Worm (Caenorhabditis elegans): ENCODE measurements around the gene F40G12.7.

- TF ChIP-seq nhr-111 (GFP tag; optimal IDR thresholded peaks at IDR 0.05) (no peak), lin-15B (tag; optimal IDR thresholded peaks at IDR 0.05) (no peak), tag-97 (GFP tag; IDR thresholded peaks at IDR 0.05) (no peak), fkh-10 (GFP tag; optimal IDR thresholded peaks at IDR 0.05) (no peak), snpc-4 (tag; optimal IDR thresholded peaks at IDR 0.05) (no peak), skn-1 (tag; optimal IDR thresholded peaks at IDR 0.05) (no peak), fos-1 (tag; optimal IDR thresholded peaks at IDR 0.05) (no peak), gei-8 (GFP tag; optimal IDR thresholded peaks at IDR 0.05) (no peak), egl-27 (tag; optimal IDR thresholded peaks at IDR 0.05) (no peak), lin-39 (tag; optimal IDR thresholded peaks at IDR 0.05) (no peak), lin-1 (GFP tag; IDR thresholded peaks at IDR 0.05) (no peak), lin-13 (GFP tag; optimal IDR thresholded peaks at IDR 0.05) (no peak)
Measured at ce11 chrV:14270729-14271128, 3.6 kb upstream of the F40G12.7 start, which contains the start of gene F40G12.5.
